Worm (Caenorhabditis elegans): ENCODE data around the gene gst-8.

- TF ChIP-seq crh-2 (tag; optimal IDR thresholded peaks at IDR 0.05) (peak; percentile 1), ceh-82 (tag; optimal IDR thresholded peaks at IDR 0.05) (no peak), unc-62 (GFP tag; optimal IDR thresholded peaks at IDR 0.05) (no peak), mdl-1 (tag; optimal IDR thresholded peaks at IDR 0.05) (no peak), alr-1 (tag; optimal IDR thresholded peaks at IDR 0.05) (no peak), zag-1 (tag; optimal IDR thresholded peaks at IDR 0.05) (no peak), ztf-11 (tag; optimal IDR thresholded peaks at IDR 0.05) (no peak), snpc-4 (tag; optimal IDR thresholded peaks at IDR 0.05) (no peak), egl-27 (tag; optimal IDR thresholded peaks at IDR 0.05) (no peak), ama-1 (optimal IDR thresholded peaks at IDR 0.05) (no peak)
Observed at ce11 chrII:4882498-4882897, 1.0 kb upstream of the gst-8 start.
